Worm (Caenorhabditis elegans) whole organism, L4 larva: Measurements from ENCODE around the gene F58B4.2.
A peak's percentile ranks its signal among the peaks of the same experiment; 100 is the strongest.

Source experiments
- D1046.2 ChIP-seq: fragments of 200-800 bp; sonication (Bioruptor generic); IDR thresholded peaks from 2 replicates; pipeline ENCODE4 v1.3.6; 2022; ENCODE audit warnings: missing genetic modification characterization, missing compliant biosample characterization
- F10B5.3 ChIP-seq: sonication (generic microtip); optimal IDR thresholded peaks from 2 replicates; lab custom pipeline; 2016; ENCODE audit warnings: mild to moderate bottlenecking, missing genetic modification characterization, missing compliant biosample characterization
- F26F4.8 ChIP-seq: fragments of 200-800 bp; sonication (Bioruptor generic); conservative IDR thresholded peaks from 2 replicates; pipeline ENCODE4 v1.3.6; 2022; ENCODE audit warnings: missing genetic modification characterization, missing compliant biosample characterization
- F44E2.7 ChIP-seq: fragments of 200-800 bp; sonication (Bioruptor generic); IDR thresholded peaks from 2 replicates; pipeline ENCODE4 v2.1.2; 2022; ENCODE audit warnings: missing genetic modification characterization, missing compliant biosample characterization
- T20F7.1 ChIP-seq: fragments of 200-800 bp; sonication (Bioruptor generic); optimal IDR thresholded peaks from 2 replicates; lab custom pipeline; 2018; ENCODE audit warnings: mild to moderate bottlenecking, missing genetic modification characterization, missing compliant biosample characterization
- T26A8.4 ChIP-seq: fragments of 200-800 bp; sonication (Bioruptor generic); IDR thresholded peaks from 2 replicates; pipeline ENCODE4 v1.3.6; 2022; ENCODE audit warnings: missing genetic modification characterization, missing compliant biosample characterization
- Y5F2A.4 ChIP-seq: fragments of 200-800 bp; sonication (Bioruptor generic); optimal IDR thresholded peaks from 2 replicates; lab custom pipeline; 2018; ENCODE audit warnings: mild to moderate bottlenecking, missing genetic modification characterization, missing compliant biosample characterization
- arid-1 ChIP-seq: fragments of 200-800 bp; sonication (Bioruptor generic); conservative IDR thresholded peaks from 2 replicates; pipeline ENCODE4 v1.3.6; 2022; ENCODE audit warnings: missing genetic modification reagents, missing genetic modification characterization, missing compliant biosample characterization
- attf-4 ChIP-seq: sonication (generic microtip); optimal IDR thresholded peaks from 3 replicates; lab custom pipeline; 2017; ENCODE audit warnings: missing biosample characterization, missing genetic modification characterization
- ceh-82 ChIP-seq: sonication (generic microtip); optimal IDR thresholded peaks from 2 replicates; lab custom pipeline; 2017; ENCODE audit warnings: missing biosample characterization, missing genetic modification characterization
- ces-1 ChIP-seq: fragments of 150-350 bp; sonication (generic microtip); optimal IDR thresholded peaks from 4 replicates; lab custom pipeline; 2014; ENCODE audit warnings: missing biosample characterization, missing genetic modification reagents, missing genetic modification characterization
- ctbp-1 ChIP-seq: fragments of 200-800 bp; sonication (Bioruptor generic); IDR thresholded peaks from 2 replicates; pipeline ENCODE4 v1.3.6; 2022; ENCODE audit warnings: missing genetic modification reagents, missing genetic modification characterization, missing compliant biosample characterization
- daf-12 ChIP-seq: fragments of 150-350 bp; optimal IDR thresholded peaks from 2 replicates; lab custom pipeline; 2014; ENCODE audit warnings: missing biosample characterization, missing genetic modification reagents, missing genetic modification characterization
- daf-16 ChIP-seq, 3 experiments: sonication (generic microtip); optimal IDR thresholded peaks; 2 replicates each; lab custom pipeline; 2016 to 2017; ENCODE audit warnings: missing genetic modification characterization in 3 of 3, missing genetic modification reagents in 3 of 3, mild to moderate bottlenecking in 2 of 3, missing compliant biosample characterization in 2 of 3, missing biosample characterization in 1 of 3, moderate library complexity in 1 of 3
- daf-19 ChIP-seq: fragments of 200-800 bp; sonication (Bioruptor generic); conservative IDR thresholded peaks from 2 replicates; pipeline ENCODE4 v1.3.6; 2022; ENCODE audit warnings: missing genetic modification characterization, missing compliant biosample characterization
- dmd-6 ChIP-seq: fragments of 200-800 bp; sonication (Bioruptor generic); IDR thresholded peaks from 2 replicates; pipeline ENCODE4 v1.3.6; 2022; ENCODE audit warnings: missing genetic modification reagents, missing genetic modification characterization, missing compliant biosample characterization
- dmd-9 ChIP-seq: fragments of 200-800 bp; sonication (Bioruptor generic); IDR thresholded peaks from 2 replicates; pipeline ENCODE4 v1.3.6; 2022; ENCODE audit warnings: missing genetic modification reagents, missing genetic modification characterization, missing compliant biosample characterization
- fos-1 ChIP-seq: fragments of 150-350 bp; optimal IDR thresholded peaks from 2 replicates; lab custom pipeline; 2014; ENCODE audit warnings: missing biosample characterization, missing genetic modification characterization
- gei-8 ChIP-seq: fragments of 200-800 bp; sonication (Bioruptor generic); optimal IDR thresholded peaks from 2 replicates; lab custom pipeline; 2018; ENCODE audit warnings: mild to moderate bottlenecking, missing genetic modification characterization, missing compliant biosample characterization
- hif-1 ChIP-seq, 2 experiments: sonication (generic microtip); optimal IDR thresholded peaks; 2 replicates each; lab custom pipeline; 2016 to 2017; ENCODE audit warnings: missing compliant biosample characterization in 2 of 2, missing genetic modification characterization in 2 of 2, missing genetic modification reagents in 2 of 2, missing genotype in 2 of 2, mild to moderate bottlenecking in 1 of 2
- hlh-30 ChIP-seq: sonication (generic microtip); optimal IDR thresholded peaks from 2 replicates; lab custom pipeline; 2017; ENCODE audit warnings: antibody characterized with exemption, mild to moderate bottlenecking, missing genetic modification characterization, missing compliant biosample characterization; ENCODE audit not compliant: insufficient read depth
- lim-7 ChIP-seq: fragments of 200-800 bp; sonication (Bioruptor generic); IDR thresholded peaks from 2 replicates; pipeline ENCODE4 v1.3.6; 2022; ENCODE audit warnings: missing genetic modification characterization, missing compliant biosample characterization
- lin-1 ChIP-seq: fragments of 200-800 bp; sonication (Bioruptor generic); IDR thresholded peaks from 2 replicates; pipeline ENCODE4 v1.3.6; 2022; ENCODE audit warnings: missing genetic modification reagents, missing genetic modification characterization, missing compliant biosample characterization
- lin-15B ChIP-seq: fragments of 150-350 bp; sonication (generic microtip); optimal IDR thresholded peaks from 3 replicates; lab custom pipeline; 2014; ENCODE audit warnings: missing biosample characterization, missing genetic modification characterization
- lin-29 ChIP-seq: fragments of 200-800 bp; sonication (Bioruptor generic); IDR thresholded peaks from 2 replicates; pipeline ENCODE4 v1.3.6; 2022; ENCODE audit warnings: missing genetic modification reagents, missing genetic modification characterization, missing compliant biosample characterization
- lin-39 ChIP-seq: fragments of 150-350 bp; optimal IDR thresholded peaks from 2 replicates; lab custom pipeline; 2014; ENCODE audit warnings: missing biosample characterization, missing genetic modification reagents, missing genetic modification characterization
- lir-3 ChIP-seq: sonication (generic microtip); optimal IDR thresholded peaks from 2 replicates; lab custom pipeline; 2016; ENCODE audit warnings: mild to moderate bottlenecking, missing genetic modification characterization, missing compliant biosample characterization
- madf-9 ChIP-seq: fragments of 200-800 bp; sonication (Bioruptor generic); conservative IDR thresholded peaks from 2 replicates; pipeline ENCODE4 v1.3.6; 2022; ENCODE audit warnings: missing genetic modification reagents, missing genetic modification characterization, missing compliant biosample characterization
- mdl-1 ChIP-seq, 2 experiments: fragments of 150-350 bp in 1 of 2; sonication (generic microtip) in 1 of 2; optimal IDR thresholded peaks; 2 replicates each; lab custom pipeline; 2014 to 2017; ENCODE audit warnings: missing biosample characterization in 2 of 2, missing genetic modification characterization in 2 of 2
- mep-1 ChIP-seq: fragments of 150-350 bp; sonication (generic microtip); optimal IDR thresholded peaks from 3 replicates; lab custom pipeline; 2014; ENCODE audit warnings: missing biosample characterization, missing genetic modification characterization
- mxl-3 ChIP-seq: fragments of 200-800 bp; sonication (Bioruptor generic); optimal IDR thresholded peaks from 2 replicates; lab custom pipeline; 2018; ENCODE audit warnings: mild to moderate bottlenecking, missing genetic modification characterization, missing compliant biosample characterization
- nhr-102 ChIP-seq: sonication (generic microtip); optimal IDR thresholded peaks from 2 replicates; lab custom pipeline; 2016; ENCODE audit warnings: mild to moderate bottlenecking, missing genetic modification characterization, moderate library complexity, missing compliant biosample characterization
- nhr-11 ChIP-seq: fragments of 150-350 bp; optimal IDR thresholded peaks from 2 replicates; lab custom pipeline; 2014; ENCODE audit warnings: missing biosample characterization, missing genetic modification characterization
- nhr-111 ChIP-seq: fragments of 200-800 bp; sonication (Bioruptor generic); optimal IDR thresholded peaks from 2 replicates; lab custom pipeline; 2018; ENCODE audit warnings: mild to moderate bottlenecking, missing genetic modification characterization, missing compliant biosample characterization
- nhr-25 ChIP-seq: sonication (generic microtip); optimal IDR thresholded peaks from 2 replicates; lab custom pipeline; 2017; ENCODE audit warnings: missing genetic modification characterization, mild to moderate bottlenecking, missing compliant biosample characterization, antibody characterized with exemption, moderate library complexity, borderline replicate concordance; ENCODE audit not compliant: insufficient read depth
- nhr-28 ChIP-seq: fragments of 150-350 bp; optimal IDR thresholded peaks from 2 replicates; lab custom pipeline; 2014; ENCODE audit warnings: missing biosample characterization, missing genetic modification characterization
- nhr-77 ChIP-seq: fragments of 150-350 bp; optimal IDR thresholded peaks from 2 replicates; lab custom pipeline; 2014; ENCODE audit warnings: missing biosample characterization, missing genetic modification characterization
- pha-4 ChIP-seq, 2 experiments: fragments of 150-350 bp in 1 of 2; fragments of 200-800 bp in 1 of 2; sonication (Bioruptor generic) in 1 of 2; IDR thresholded peaks in 1 of 2; optimal IDR thresholded peaks in 1 of 2; 2 replicates each; pipeline versions ENCODE4 v1.3.6 to Lab custom; 2014 to 2022; ENCODE audit warnings: missing genetic modification characterization in 2 of 2, missing genetic modification reagents in 2 of 2, missing biosample characterization in 1 of 2, missing compliant biosample characterization in 1 of 2
- php-3 ChIP-seq: fragments of 200-800 bp; sonication (Bioruptor generic); IDR thresholded peaks from 2 replicates; pipeline ENCODE4 v1.3.6; 2022; ENCODE audit warnings: missing genetic modification reagents, missing genetic modification characterization, missing compliant biosample characterization
- pqm-1 ChIP-seq: sonication (generic microtip); optimal IDR thresholded peaks from 2 replicates; lab custom pipeline; 2017; ENCODE audit warnings: missing biosample characterization, missing genetic modification characterization
- rbr-2 ChIP-seq: sonication (generic microtip); optimal IDR thresholded peaks from 2 replicates; lab custom pipeline; 2016; ENCODE audit warnings: missing genotype, missing genetic modification characterization, missing compliant biosample characterization
- sdz-12 ChIP-seq: fragments of 200-800 bp; sonication (Bioruptor generic); optimal IDR thresholded peaks from 2 replicates; lab custom pipeline; 2018; ENCODE audit warnings: mild to moderate bottlenecking, missing genetic modification characterization, missing compliant biosample characterization
- set-16 ChIP-seq: fragments of 200-800 bp; sonication (Bioruptor generic); IDR thresholded peaks from 2 replicates; pipeline ENCODE4 v1.3.6; 2022; ENCODE audit warnings: missing genetic modification reagents, missing genetic modification characterization, missing compliant biosample characterization
- skn-1 ChIP-seq: fragments of 150-350 bp; optimal IDR thresholded peaks from 2 replicates; lab custom pipeline; 2014; ENCODE audit warnings: missing biosample characterization, missing genetic modification characterization
- snpc-1.2 ChIP-seq: fragments of 200-800 bp; sonication (Bioruptor generic); IDR thresholded peaks from 2 replicates; pipeline ENCODE4 v1.3.6; 2022; ENCODE audit warnings: missing genetic modification reagents, missing genetic modification characterization, missing compliant biosample characterization
- unc-39 ChIP-seq: sonication (generic microtip); optimal IDR thresholded peaks from 2 replicates; lab custom pipeline; 2017; ENCODE audit warnings: missing biosample characterization, missing genetic modification characterization
- vab-7 ChIP-seq: fragments of 200-800 bp; sonication (Bioruptor generic); IDR thresholded peaks from 2 replicates; pipeline ENCODE4 v1.3.6; 2022; ENCODE audit warnings: missing genetic modification reagents, missing genetic modification characterization, missing compliant biosample characterization
- zag-1 ChIP-seq: fragments of 150-350 bp; optimal IDR thresholded peaks from 2 replicates; lab custom pipeline; 2014; ENCODE audit warnings: missing biosample characterization, missing genetic modification characterization
- zfp-2 ChIP-seq: sonication (generic microtip); optimal IDR thresholded peaks from 2 replicates; lab custom pipeline; 2016; ENCODE audit warnings: mild to moderate bottlenecking, missing genetic modification characterization, missing compliant biosample characterization
- zip-2 ChIP-seq: fragments of 150-350 bp; optimal IDR thresholded peaks from 2 replicates; lab custom pipeline; 2014; ENCODE audit warnings: missing biosample characterization, missing genetic modification characterization

F58B4.2 gene

DNA sequence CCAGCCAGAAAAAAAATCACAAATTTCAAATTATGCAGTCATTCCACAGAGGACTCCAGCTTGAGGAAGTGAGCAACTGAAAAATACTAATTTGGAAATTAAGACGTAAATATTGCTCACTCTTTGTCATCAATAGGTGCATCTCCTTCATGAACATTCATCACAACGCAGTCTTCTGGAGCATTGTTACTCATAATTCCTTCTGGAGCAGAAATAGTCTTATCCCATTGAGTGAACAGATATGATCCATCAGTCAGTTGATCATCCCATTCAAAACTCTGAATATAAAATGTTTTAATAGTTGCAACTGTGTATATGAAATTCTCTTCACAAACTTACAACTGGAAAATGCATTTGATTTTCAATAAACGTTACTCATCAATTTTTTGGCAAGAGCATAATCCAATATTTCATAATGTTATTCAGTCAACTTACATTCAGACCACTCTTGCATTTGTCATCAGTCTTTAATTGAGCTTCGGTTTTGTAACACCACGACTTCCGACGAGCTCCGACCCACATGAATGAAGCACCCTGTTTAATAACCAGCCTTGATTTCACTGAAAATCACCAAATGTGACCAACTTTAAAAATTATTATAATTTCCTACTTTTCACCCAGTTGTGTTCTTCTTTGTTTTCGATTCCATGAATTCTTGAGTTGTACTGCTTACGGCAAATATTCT is 35.3 kb upstream of the F58B4.2 start (continued):
- no peak for TF ChIP-seq mxl-3 (GFP tag; lab: Kevin White, UChicago)
- no peak for TF ChIP-seq fos-1 (tag; lab: Kevin White, UChicago)
- TF ChIP-seq T20F7.1 = peak; percentile 69
- TF ChIP-seq nhr-25 (tag; lab: Kevin White, UChicago) = peak; percentile 18
- no peak for TF ChIP-seq lin-29
- TF ChIP-seq T26A8.4 (GFP tag; lab: Robert Waterston, UW) = no peak; the same call in 1 of the 2 replicates
- TF ChIP-seq nhr-102 = no peak
- no peak for TF ChIP-seq zag-1 (tag; lab: Kevin White, UChicago)
- TF ChIP-seq mdl-1 (tag; optimal IDR thresholded peaks at IDR 0.05; lab: Kevin White, UChicago) = no peak
- no peak for TF ChIP-seq hlh-30 (tag; lab: Kevin White, UChicago)
- no peak for TF ChIP-seq lir-3 (tag; lab: Kevin White, UChicago)
- TF ChIP-seq attf-4 = no peak
- TF ChIP-seq madf-9 = no peak
- no peak for TF ChIP-seq ces-1 (GFP tag; lab: Kevin White, UChicago)
- no peak for TF ChIP-seq lin-15B
- TF ChIP-seq nhr-11 (tag; lab: Kevin White, UChicago) = no peak
- no peak for TF ChIP-seq pha-4 (GFP tag; IDR thresholded peaks at IDR 0.05; lab: Robert Waterston, UW)
- no peak for TF ChIP-seq pha-4 (tag; optimal IDR thresholded peaks at IDR 0.05; lab: Kevin White, UChicago)
- TF ChIP-seq nhr-77 (tag; lab: Kevin White, UChicago) = peak; percentile 24
- TF ChIP-seq rbr-2 (tag; lab: Kevin White, UChicago) = no peak
- TF ChIP-seq zfp-2 (tag; lab: Kevin White, UChicago) = no peak
- TF ChIP-seq set-16 (GFP tag; lab: Robert Waterston, UW) = no peak
- no peak for TF ChIP-seq daf-12 (tag; lab: Kevin White, UChicago)
- peak in 1 of 2 experiments; percentile 6 for TF ChIP-seq hif-1 (tag; optimal IDR thresholded peaks at IDR 0.05; lab: Kevin White, UChicago)
- no peak for TF ChIP-seq vab-7
- TF ChIP-seq sdz-12 (GFP tag; lab: Kevin White, UChicago) = peak; percentile 59
- TF ChIP-seq zip-2 (tag; lab: Kevin White, UChicago) = no peak
- TF ChIP-seq Y5F2A.4 (GFP tag; lab: Kevin White, UChicago) = no peak
- TF ChIP-seq daf-16 (GFP tag; optimal IDR thresholded peaks at IDR 0.05; lab: Kevin White, UChicago) = peak in 1 of 2 experiments; percentile 48
- no peak for TF ChIP-seq daf-16 (tag; optimal IDR thresholded peaks at IDR 0.05; lab: Kevin White, UChicago)
- no peak for TF ChIP-seq lim-7 (GFP tag; lab: Robert Waterston, UW)
- peak; percentile 35 for TF ChIP-seq mep-1
- no peak for TF ChIP-seq lin-1
- no peak for TF ChIP-seq pqm-1 (tag; lab: Kevin White, UChicago)
- TF ChIP-seq ceh-82 (tag; lab: Kevin White, UChicago) = no peak
- no peak for TF ChIP-seq nhr-111 (GFP tag; lab: Kevin White, UChicago)
- no peak for TF ChIP-seq lin-39 (tag; lab: Kevin White, UChicago)
- TF ChIP-seq dmd-6 (GFP tag; lab: Robert Waterston, UW) = no peak; the same call in 1 of the 2 replicates
- no peak for TF ChIP-seq ctbp-1
- no peak for TF ChIP-seq unc-39 (tag; lab: Kevin White, UChicago)
- TF ChIP-seq nhr-28 (tag; lab: Kevin White, UChicago) = no peak
- TF ChIP-seq daf-19 (GFP tag; lab: Robert Waterston, UW) = no peak
- no peak for TF ChIP-seq F44E2.7
- no peak for TF ChIP-seq F26F4.8 (GFP tag; lab: Robert Waterston, UW)
- no peak for TF ChIP-seq php-3
- no peak for TF ChIP-seq arid-1 (GFP tag; lab: Robert Waterston, UW)
- TF ChIP-seq gei-8 (GFP tag; lab: Kevin White, UChicago) = no peak
- no peak for TF ChIP-seq skn-1 (tag; lab: Kevin White, UChicago)
- no peak for TF ChIP-seq dmd-9 (GFP tag; lab: Robert Waterston, UW)
- TF ChIP-seq F10B5.3 = no peak
- no peak for TF ChIP-seq snpc-1.2 (GFP tag; lab: Robert Waterston, UW)
- no peak for TF ChIP-seq D1046.2 (GFP tag; lab: Robert Waterston, UW)
